Worm (Caenorhabditis elegans) whole organism, L1 larva: Measurements from ENCODE around the gene C23G10.1.
A peak's percentile ranks its signal among the peaks of the same experiment; 100 is the strongest.

Experiments
- efl-1 ChIP-seq, 4 experiments: fragments of 150-350 bp; optimal IDR thresholded peaks in 3 of 4; peaks in 1 of 4; 1 replicate in 1 of 4; 2 replicates in 3 of 4; lab custom pipeline; 2014; ENCODE audit warnings: missing biosample characterization in 2 of 4, missing genetic modification characterization in 2 of 4, missing genetic modification reagents in 2 of 4
- lin-13 ChIP-seq: fragments of 150-350 bp; optimal IDR thresholded peaks from 2 replicates; lab custom pipeline; 2014; ENCODE audit warnings: missing biosample characterization, missing genetic modification reagents, missing genetic modification characterization
- mdl-1 ChIP-seq, 2 experiments: fragments of 150-350 bp; optimal IDR thresholded peaks; 2 replicates each; lab custom pipeline; 2014 to 2017; ENCODE audit warnings: missing biosample characterization in 2 of 2, missing genetic modification characterization in 2 of 2, inconsistent platforms in 1 of 2
- nhr-76 ChIP-seq: sonication (generic microtip); optimal IDR thresholded peaks from 2 replicates; lab custom pipeline; 2017; ENCODE audit warnings: missing biosample characterization, missing genetic modification characterization
- rnt-1 ChIP-seq: sonication (generic microtip); optimal IDR thresholded peaks from 2 replicates; lab custom pipeline; 2016; ENCODE audit warnings: mild to moderate bottlenecking, missing genetic modification characterization, moderate library complexity, missing compliant biosample characterization
- ztf-11 ChIP-seq, 2 experiments: sonication (generic microtip); optimal IDR thresholded peaks; 2 replicates each; lab custom pipeline; 2016 to 2017; ENCODE audit warnings: missing genetic modification characterization in 2 of 2, missing biosample characterization in 1 of 2, missing compliant biosample characterization in 1 of 2

DNA sequence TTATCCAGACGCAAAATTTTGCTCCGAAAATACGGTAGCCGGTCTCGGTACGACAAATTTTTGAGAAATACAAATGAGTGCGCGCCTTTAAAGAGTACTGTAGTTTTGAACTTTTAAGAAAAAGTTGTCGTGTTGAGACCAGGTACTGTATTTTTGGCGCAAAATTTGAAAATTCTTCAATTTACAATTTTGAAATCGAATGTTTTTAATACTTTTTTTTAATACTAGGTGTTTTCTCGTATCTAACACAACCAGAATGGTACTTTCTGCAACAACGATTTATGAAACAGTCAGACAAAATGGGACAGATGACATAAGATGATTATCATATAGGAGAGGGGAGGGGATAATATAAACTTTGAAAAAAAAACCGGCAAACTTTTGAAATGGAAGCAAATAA, 13.4 kb upstream of the C23G10.1 start:
- TF ChIP-seq lin-13 (GFP tag; lab: Kevin White, UChicago) (no peak), mdl-1 (tag; optimal IDR thresholded peaks at IDR 0.05; lab: Kevin White, UChicago) (no peak), nhr-76 (tag; lab: Kevin White, UChicago) (no peak), rnt-1 (tag; lab: Kevin White, UChicago) (no peak), efl-1 (optimal IDR thresholded peaks at IDR 0.05; lab: Kevin White, UChicago) (no peak), efl-1 (GFP tag; optimal IDR thresholded peaks at IDR 0.05 in 1 of 2; lab: Kevin White, UChicago) (peak in 1 of 2 experiments; percentile 63), ztf-11 (tag; optimal IDR thresholded peaks at IDR 0.05; lab: Kevin White, UChicago) (no peak)
